Fruit fly (Drosophila melanogaster) whole organism, embryonic: Measurements from ENCODE around the gene run.

Experiments used
- Adf1 ChIP-seq: fragments of 200-800 bp; sonication (Bioruptor generic); IDR thresholded peaks from 2 replicates; pipeline ENCODE4 v1.3.6; 2022; ENCODE audit warnings: missing biosample characterization, missing genetic modification characterization
- B-H2 ChIP-seq: fragments of 200-800 bp; sonication (Bioruptor generic); optimal IDR thresholded peaks from 2 replicates; lab custom pipeline; 2018; ENCODE audit warnings: missing biosample characterization, mild to moderate bottlenecking, missing genetic modification characterization
- Bgb ChIP-seq: fragments of 200-800 bp; sonication (Bioruptor generic); IDR thresholded peaks from 2 replicates; pipeline ENCODE4 v1.3.6; 2022; ENCODE audit warnings: missing biosample characterization, missing genetic modification characterization; ENCODE audit not compliant: partially characterized antibody
- CG12769 ChIP-seq: fragments of 200-800 bp; sonication (Bioruptor generic); optimal IDR thresholded peaks from 2 replicates; lab custom pipeline; 2019; ENCODE audit warnings: missing biosample characterization, mild to moderate bottlenecking, missing genetic modification characterization, moderate library complexity
- CG13894 ChIP-seq: fragments of 200-800 bp; sonication (Bioruptor generic); optimal IDR thresholded peaks from 3 replicates; lab custom pipeline; 2018; ENCODE audit warnings: missing biosample characterization, mild to moderate bottlenecking, missing genetic modification characterization, moderate library complexity
- CG32532 ChIP-seq: fragments of 200-800 bp; sonication (Bioruptor generic); IDR thresholded peaks from 2 replicates; pipeline ENCODE4 v1.3.6; 2022; ENCODE audit warnings: missing biosample characterization, missing genetic modification characterization
- CG8290 ChIP-seq, 3 experiments: fragments of 200-800 bp; sonication (Bioruptor generic); optimal IDR thresholded peaks; 2 replicates each; lab custom pipeline; 2016 to 2019; ENCODE audit warnings: missing biosample characterization in 3 of 3, missing genetic modification characterization in 3 of 3, mild to moderate bottlenecking in 2 of 3, moderate library complexity in 1 of 3
- CG8944 ChIP-seq: fragments of 200-800 bp; sonication (Bioruptor generic); optimal IDR thresholded peaks from 3 replicates; lab custom pipeline; 2016; ENCODE audit warnings: missing biosample characterization, missing genetic modification characterization
- CG9932 ChIP-seq: fragments of 200-800 bp; sonication (Bioruptor generic); IDR thresholded peaks from 2 replicates; pipeline ENCODE4 v1.3.6; 2022; ENCODE audit warnings: missing biosample characterization, missing genetic modification characterization
- Dad ChIP-seq: fragments of 200-800 bp; sonication (Bioruptor generic); optimal IDR thresholded peaks from 3 replicates; lab custom pipeline; 2016; ENCODE audit warnings: missing biosample characterization, missing genetic modification characterization
- Dbx ChIP-seq: fragments of 200-800 bp; sonication (Bioruptor generic); IDR thresholded peaks from 3 replicates; pipeline ENCODE4 v1.3.6; 2022; ENCODE audit warnings: missing biosample characterization, missing genetic modification characterization
- Deaf1 ChIP-seq: fragments of 200-800 bp; optimal IDR thresholded peaks from 3 replicates; lab custom pipeline; 2019; ENCODE audit warnings: missing biosample characterization, mild to moderate bottlenecking, missing genetic modification characterization, moderate library complexity
- E2f1 ChIP-seq: fragments of 200-800 bp; sonication (Bioruptor generic); IDR thresholded peaks from 2 replicates; pipeline ENCODE4 v1.3.6; 2022; ENCODE audit warnings: missing biosample characterization, missing genetic modification characterization
- GATAe ChIP-seq: fragments of 200-800 bp; sonication (Bioruptor generic); conservative IDR thresholded peaks from 2 replicates; pipeline ENCODE4 v1.3.6; 2022; ENCODE audit warnings: missing biosample characterization, missing genetic modification characterization
- Gug ChIP-seq: fragments of 200-800 bp; sonication (Bioruptor generic); IDR thresholded peaks from 4 replicates; pipeline ENCODE4 v1.3.6; 2022; ENCODE audit warnings: missing biosample characterization, missing genetic modification characterization
- HmgZ ChIP-seq: fragments of 200-800 bp; sonication (Bioruptor generic); optimal IDR thresholded peaks from 2 replicates; lab custom pipeline; 2018; ENCODE audit warnings: missing biosample characterization, mild to moderate bottlenecking, missing genetic modification characterization
- Hr78 ChIP-seq, 2 experiments: fragments of 200-800 bp in 1 of 2; fragments of >200 bp in 1 of 2; sonication (Bioruptor generic) in 1 of 2; optimal IDR thresholded peaks; 2 replicates each; lab custom pipeline; 2017 to 2019; ENCODE audit warnings: missing biosample characterization in 2 of 2, missing genetic modification characterization in 2 of 2, mild to moderate bottlenecking in 1 of 2, moderate library complexity in 1 of 2
- Med ChIP-seq: fragments of 200-800 bp; sonication (Bioruptor generic); peaks from one replicate; lab custom pipeline; 2016; ENCODE audit warnings: missing biosample characterization, missing genetic modification characterization, mild to moderate bottlenecking, inconsistent platforms, moderate library complexity
- Meics ChIP-seq: fragments of 200-800 bp; sonication (Bioruptor generic); optimal IDR thresholded peaks from 2 replicates; lab custom pipeline; 2017; ENCODE audit warnings: missing biosample characterization, mild to moderate bottlenecking, missing genetic modification characterization
- NFAT ChIP-seq: fragments of 200-800 bp; sonication (Bioruptor generic); IDR thresholded peaks from 2 replicates; pipeline ENCODE4 v1.3.6; 2022; ENCODE audit warnings: missing biosample characterization, missing genetic modification characterization
- Rfx ChIP-seq: fragments of 200-800 bp; sonication (Bioruptor generic); IDR thresholded peaks from 2 replicates; pipeline ENCODE4 v1.3.6; 2022; ENCODE audit warnings: missing biosample characterization, missing genetic modification characterization
- Stat92E ChIP-seq, 3 experiments: fragments of >200 bp in 2 of 3; fragments of 200-800 bp in 1 of 3; sonication (Bioruptor generic) in 1 of 3; optimal IDR thresholded peaks; 2 replicates each; lab custom pipeline; 2017 to 2019; ENCODE audit warnings: missing biosample characterization in 3 of 3, missing genetic modification characterization in 3 of 3, mild to moderate bottlenecking in 1 of 3, moderate library complexity in 1 of 3
- Taf1 ChIP-seq: fragments of 200-800 bp; sonication (Bioruptor generic); IDR thresholded peaks from 2 replicates; pipeline ENCODE4 v1.3.6; 2022; ENCODE audit warnings: missing biosample characterization, missing genetic modification characterization
- Tbp ChIP-seq: fragments of >200 bp; optimal IDR thresholded peaks from 2 replicates; lab custom pipeline; 2018; ENCODE audit warnings: missing biosample characterization, missing genetic modification characterization
- Usf ChIP-seq: fragments of 200-800 bp; sonication (Bioruptor generic); optimal IDR thresholded peaks from 2 replicates; lab custom pipeline; 2017; ENCODE audit warnings: missing genotype, missing biosample characterization, missing genetic modification characterization
- amos ChIP-seq: fragments of 200-800 bp; sonication (Bioruptor generic); IDR thresholded peaks from 2 replicates; pipeline ENCODE4 v1.3.6; 2022; ENCODE audit warnings: missing biosample characterization, missing genetic modification characterization; ENCODE audit not compliant: partially characterized antibody
- bigmax ChIP-seq: fragments of 200-800 bp; sonication (Bioruptor generic); optimal IDR thresholded peaks from 2 replicates; lab custom pipeline; 2018; ENCODE audit warnings: missing biosample characterization, mild to moderate bottlenecking, missing genetic modification characterization
- ci ChIP-seq: fragments of 200-800 bp; sonication (Bioruptor generic); IDR thresholded peaks from 3 replicates; pipeline ENCODE4 v1.3.6; 2022; ENCODE audit warnings: missing biosample characterization, missing genetic modification characterization
- dimm ChIP-seq: fragments of 200-800 bp; sonication (Bioruptor generic); IDR thresholded peaks from 2 replicates; pipeline ENCODE4 v1.3.6; 2022; ENCODE audit warnings: missing biosample characterization, missing genetic modification characterization
- exex ChIP-seq: fragments of 200-800 bp; sonication (Bioruptor generic); optimal IDR thresholded peaks from 4 replicates; lab custom pipeline; 2018; ENCODE audit warnings: missing biosample characterization, mild to moderate bottlenecking, missing genetic modification characterization, moderate library complexity
- gce ChIP-seq: fragments of 200-800 bp; sonication (Bioruptor generic); IDR thresholded peaks from 3 replicates; pipeline ENCODE4 v1.3.6; 2022; ENCODE audit warnings: missing biosample characterization, missing genetic modification characterization
- grn ChIP-seq: fragments of 200-800 bp; sonication (Bioruptor generic); optimal IDR thresholded peaks from 3 replicates; lab custom pipeline; 2017; ENCODE audit warnings: missing biosample characterization, missing genetic modification characterization
- inv ChIP-seq: fragments of 200-800 bp; sonication (Bioruptor generic); IDR thresholded peaks from 2 replicates; pipeline ENCODE4 v1.3.6; 2022; ENCODE audit warnings: missing biosample characterization, missing genetic modification characterization; ENCODE audit not compliant: partially characterized antibody
- lmd ChIP-seq: fragments of 200-800 bp; sonication (Bioruptor generic); IDR thresholded peaks from 2 replicates; pipeline ENCODE4 v1.3.6; 2022; ENCODE audit warnings: missing biosample characterization, missing genetic modification characterization
- mam ChIP-seq: fragments of 200-800 bp; sonication (Bioruptor generic); optimal IDR thresholded peaks from 3 replicates; lab custom pipeline; 2016; ENCODE audit warnings: missing biosample characterization, missing genetic modification characterization
- pfk ChIP-seq: fragments of 200-800 bp; sonication (Bioruptor generic); optimal IDR thresholded peaks from 2 replicates; lab custom pipeline; 2018; ENCODE audit warnings: missing biosample characterization, mild to moderate bottlenecking, missing genetic modification characterization, moderate library complexity
- rib ChIP-seq: fragments of 200-800 bp; sonication (Bioruptor generic); IDR thresholded peaks from 2 replicates; pipeline ENCODE4 v1.3.6; 2022; ENCODE audit warnings: missing biosample characterization, missing genetic modification characterization
- row ChIP-seq: fragments of 200-800 bp; sonication (Bioruptor generic); IDR thresholded peaks from 3 replicates; pipeline ENCODE4 v1.3.6; 2022; ENCODE audit warnings: missing biosample characterization, missing genetic modification characterization
- sc ChIP-seq, 3 experiments: fragments of >200 bp in 2 of 3; fragments of 200-800 bp in 1 of 3; sonication (Bioruptor generic) in 1 of 3; optimal IDR thresholded peaks; 2 replicates in 2 of 3; 3 replicates in 1 of 3; lab custom pipeline; 2017; ENCODE audit warnings: mild to moderate bottlenecking in 1 of 3, missing biosample characterization in 1 of 3, missing genetic modification characterization in 1 of 3, missing genetic modification reagents in 1 of 3
- slbo ChIP-seq: fragments of 200-800 bp; sonication (Bioruptor generic); IDR thresholded peaks from 2 replicates; pipeline ENCODE4 v1.3.6; 2022; ENCODE audit warnings: missing biosample characterization, missing genetic modification characterization
- sob ChIP-seq: fragments of 200-800 bp; sonication (Bioruptor generic); IDR thresholded peaks from 2 replicates; pipeline ENCODE4 v1.3.6; 2022; ENCODE audit warnings: missing biosample characterization, missing genetic modification characterization
- sug ChIP-seq: fragments of 200-800 bp; optimal IDR thresholded peaks from 2 replicates; lab custom pipeline; 2019; ENCODE audit warnings: missing biosample characterization, mild to moderate bottlenecking, missing genetic modification characterization, moderate library complexity
- tin ChIP-seq: fragments of 200-800 bp; sonication (Bioruptor generic); optimal IDR thresholded peaks from 3 replicates; lab custom pipeline; 2016; ENCODE audit warnings: missing biosample characterization, missing genetic modification characterization
- zfh2 ChIP-seq: fragments of 200-800 bp; sonication (Bioruptor generic); optimal IDR thresholded peaks from 2 replicates; lab custom pipeline; 2016; ENCODE audit warnings: missing biosample characterization, missing genetic modification characterization

Gene run

dm6 chrX:20656535-20657350 lies 33.7 kb upstream of the run start, which contains the start of gene Cyp6v1 (continued):
- peak; percentile 52 for TF ChIP-seq Usf

- peak; percentile 33; the same call in 1 of the 2 replicates for TF ChIP-seq CG32532 (GFP tag; lab: Robert Waterston, UW)
- TF ChIP-seq CG12769 (tag; lab: Kevin White, UChicago), result peak; percentile 25
- TF ChIP-seq E2f1 (GFP tag; lab: Robert Waterston, UW), result 0 out of 2 replicates have a peak, but pooled peaks have one; percentile 19
- peak; percentile 27; the same call in 1 of the 2 replicates for TF ChIP-seq slbo (GFP tag; lab: Robert Waterston, UW)
- no peak for TF ChIP-seq gce (GFP tag; lab: Robert Waterston, UW)
- no peak for TF ChIP-seq Dad (GFP tag; lab: Kevin White, UChicago)
- peak; percentile 57; the same call in 1 of the 2 replicates for TF ChIP-seq CG9932 (GFP tag; lab: Robert Waterston, UW)
- TF ChIP-seq row (GFP tag; lab: Robert Waterston, UW), result peak; percentile 58; the same call in 2 of the 3 replicates
- peak; percentile 27; the same call in 1 of the 2 replicates for TF ChIP-seq amos (GFP tag; lab: Robert Waterston, UW)
- TF ChIP-seq inv (GFP tag; lab: Robert Waterston, UW), result peak; percentile 25; the same call in 1 of the 2 replicates
- 0 out of 2 replicates have a peak, but pooled peaks have one; percentile 16 for TF ChIP-seq lmd
- peak; percentile 23; the same call in 1 of the 2 replicates for TF ChIP-seq NFAT
- TF ChIP-seq Stat92E (GFP tag; optimal IDR thresholded peaks at IDR 0.05; lab: Kevin White, UChicago), result no peak
- TF ChIP-seq Adf1 (GFP tag; lab: Robert Waterston, UW), result peak; percentile 32; the same call in 1 of the 2 replicates
- TF ChIP-seq sc (optimal IDR thresholded peaks at IDR 0.05; lab: Kevin White, UChicago), result no peak
- TF ChIP-seq sc (GFP tag; optimal IDR thresholded peaks at IDR 0.05; lab: Kevin White, UChicago), result no peak
- peak; percentile 41 for TF ChIP-seq sug (tag; lab: Kevin White, UChicago)
- TF ChIP-seq bigmax, result no peak
- TF ChIP-seq CG8290 (GFP tag; optimal IDR thresholded peaks at IDR 0.05; lab: Kevin White, UChicago), result no peak
- TF ChIP-seq CG8290 (tag; optimal IDR thresholded peaks at IDR 0.05; lab: Kevin White, UChicago), result peak in 1 of 2 experiments; percentile 26
- TF ChIP-seq sob (GFP tag; lab: Robert Waterston, UW), result 0 out of 2 replicates have a peak, but pooled peaks have one; percentile 28
- no peak for TF ChIP-seq Meics
- peak; percentile 51; the same call in 1 of the 2 replicates for TF ChIP-seq Rfx
- no peak for TF ChIP-seq CG8944
- peak; percentile 58 for TF ChIP-seq GATAe (GFP tag; lab: Robert Waterston, UW)
- TF ChIP-seq Med, result peak; percentile 50
- TF ChIP-seq Bgb, result peak; percentile 39; the same call in 1 of the 2 replicates
Observed at dm6 chrX:20658627-20659026, 31.8 kb upstream of the run start.

dm6 chrX:20661612-20662228 lies 28.8 kb upstream of the run start, which contains the start of gene CG1835:
Gene CG1835, plus strand, starts transcription at chrX:20661917.
- no peak for TF ChIP-seq Tbp (GFP tag; lab: Kevin White, UChicago)
- TF ChIP-seq exex (tag; lab: Kevin White, UChicago), result peak; percentile 36
- 0 out of 3 replicates have a peak, but pooled peaks have one; percentile 13 for TF ChIP-seq Dbx (GFP tag; lab: Robert Waterston, UW)
- TF ChIP-seq B-H2 (GFP tag; lab: Kevin White, UChicago), result peak; percentile 52
- TF ChIP-seq Gug (GFP tag; lab: Robert Waterston, UW), result no peak
- TF ChIP-seq HmgZ (tag; lab: Kevin White, UChicago), result peak; percentile 31
- no peak for TF ChIP-seq dimm (GFP tag; lab: Robert Waterston, UW)
- TF ChIP-seq tin (GFP tag; lab: Kevin White, UChicago), result no peak
- peak; percentile 8 for TF ChIP-seq CG13894 (tag; lab: Kevin White, UChicago)
- peak; percentile 53 for TF ChIP-seq GATAe (GFP tag; lab: Robert Waterston, UW)
- TF ChIP-seq sug (tag; lab: Kevin White, UChicago), result peak; percentile 93
- peak; percentile 78 for TF ChIP-seq Deaf1
- peak; percentile 93 for TF ChIP-seq pfk (GFP tag; lab: Kevin White, UChicago)
- peak; percentile 7 for TF ChIP-seq grn
- peak; percentile 48; the same call in 1 of the 2 replicates for TF ChIP-seq Adf1 (GFP tag; lab: Robert Waterston, UW)
- no peak for TF ChIP-seq mam (GFP tag; lab: Kevin White, UChicago)
- TF ChIP-seq rib (GFP tag; lab: Robert Waterston, UW), result no peak
- 0 out of 2 replicates have a peak, but pooled peaks have one; percentile 7 for TF ChIP-seq sob (GFP tag; lab: Robert Waterston, UW)
- peak in 1 of 2 experiments; percentile 48 for TF ChIP-seq Hr78 (GFP tag; optimal IDR thresholded peaks at IDR 0.05; lab: Kevin White, UChicago)
- no peak for TF ChIP-seq zfh2 (GFP tag; lab: Kevin White, UChicago)
- 0 out of 3 replicates have a peak, but pooled peaks have one; percentile 9 for TF ChIP-seq ci (GFP tag; lab: Robert Waterston, UW)
- no peak for TF ChIP-seq Taf1 (GFP tag; lab: Robert Waterston, UW)
